Worm (Caenorhabditis elegans) whole organism, midembryonic: ENCODE measurements around the gene F56C9.10.

Source experiments
- T22C8.4 ChIP-seq: fragments of 200-800 bp; sonication (Bioruptor generic); IDR thresholded peaks from 2 replicates; pipeline ENCODE4 v1.3.6; 2022; ENCODE audit warnings: missing genetic modification characterization, missing compliant biosample characterization
- cog-1 ChIP-seq: sonication (generic microtip); optimal IDR thresholded peaks from 2 replicates; lab custom pipeline; 2016; ENCODE audit warnings: missing genetic modification characterization, missing compliant biosample characterization
- klf-2 ChIP-seq: fragments of 200-800 bp; sonication (Bioruptor generic); conservative IDR thresholded peaks from 2 replicates; pipeline ENCODE4 v1.3.6; 2022; ENCODE audit warnings: missing genetic modification reagents, missing genetic modification characterization, missing compliant biosample characterization
- med-1 ChIP-seq: sonication (generic microtip); optimal IDR thresholded peaks from 2 replicates; lab custom pipeline; 2017; ENCODE audit warnings: missing genetic modification characterization, mild to moderate bottlenecking, missing compliant biosample characterization, antibody characterized with exemption, missing genetic modification reagents; ENCODE audit not compliant: insufficient read depth
- ref-1 ChIP-seq: fragments of 200-800 bp; sonication (Bioruptor generic); conservative IDR thresholded peaks from 2 replicates; pipeline ENCODE4 v1.3.6; 2022; ENCODE audit warnings: missing genetic modification reagents, missing genetic modification characterization, missing compliant biosample characterization
- tab-1 ChIP-seq: fragments of 200-800 bp; sonication (Bioruptor generic); IDR thresholded peaks from 2 replicates; pipeline ENCODE4 v1.3.6; 2022; ENCODE audit warnings: missing genetic modification characterization, missing compliant biosample characterization
- ztf-29 ChIP-seq: fragments of 200-800 bp; sonication (Bioruptor generic); IDR thresholded peaks from 2 replicates; pipeline ENCODE4 v1.3.6; 2022; ENCODE audit warnings: missing genetic modification reagents, missing genetic modification characterization, missing compliant biosample characterization

DNA sequence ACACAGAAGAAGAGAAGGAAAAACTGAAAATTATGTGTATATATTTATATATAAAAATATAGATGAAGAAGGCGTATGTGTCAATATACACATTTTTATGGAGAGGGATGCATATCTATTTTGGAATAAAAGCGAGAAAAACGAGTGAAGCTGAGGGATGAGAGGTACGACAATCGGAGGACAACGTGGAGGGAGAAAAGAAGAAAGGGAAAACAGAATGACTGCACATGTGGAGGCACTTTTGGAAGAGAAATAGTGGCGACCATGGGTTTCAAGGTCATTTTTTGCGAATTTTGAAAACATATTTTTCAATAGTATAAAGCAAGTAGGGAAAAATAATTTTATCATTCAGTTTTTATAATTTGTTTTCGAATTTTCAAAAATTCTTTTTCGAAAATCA lies 42.5 kb downstream of the F56C9.10 start:
- TF ChIP-seq med-1 (no peak), ztf-29 (GFP tag; lab: Robert Waterston, UW) (no peak), ref-1 (GFP tag; lab: Robert Waterston, UW) (no peak), tab-1 (GFP tag; lab: Robert Waterston, UW) (no peak), klf-2 (GFP tag; lab: Robert Waterston, UW) (no peak), cog-1 (tag; lab: Kevin White, UChicago) (no peak), T22C8.4 (GFP tag; lab: Robert Waterston, UW) (no peak)
